Fruit fly (Drosophila melanogaster): Measurements from ENCODE around the gene spri.
A peak's percentile ranks its signal among the peaks of the same experiment; 100 is the strongest.

Gene spri

dm6 chrX:10620144-10621005 lies 35.2 kb upstream of the spri start, which contains the start of gene CG43347 (continued):
- TF ChIP-seq D (optimal IDR thresholded peaks at IDR 0.05) = no peak
- peak; percentile 47 for TF ChIP-seq D (GFP tag; optimal IDR thresholded peaks at IDR 0.05)
- TF ChIP-seq CG15269 (tag; optimal IDR thresholded peaks at IDR 0.05) = peak; percentile 80
- TF ChIP-seq nom (GFP tag; optimal IDR thresholded peaks at IDR 0.05) = peak; percentile 5
- no peak for TF ChIP-seq vnd (GFP tag; IDR thresholded peaks at IDR 0.05; ENCODE audit: partially characterized antibody)
- no peak for TF ChIP-seq Side (GFP tag; optimal IDR thresholded peaks at IDR 0.05)
- peak in 1 of 3 experiments; percentile 42 for TF ChIP-seq lola (GFP tag; optimal IDR thresholded peaks at IDR 0.05)
- TF ChIP-seq disco-r (GFP tag; optimal IDR thresholded peaks at IDR 0.05) = no peak
- no peak for TF ChIP-seq tna (GFP tag; IDR thresholded peaks at IDR 0.05; ENCODE audit: partially characterized antibody)
- TF ChIP-seq nau (GFP tag; optimal IDR thresholded peaks at IDR 0.05) = peak; percentile 62
- TF ChIP-seq crp (GFP tag; optimal IDR thresholded peaks at IDR 0.05) = no peak
- peak; percentile 63 for TF ChIP-seq crol (GFP tag; IDR thresholded peaks at IDR 0.05)
- no peak for TF ChIP-seq pum (GFP tag; optimal IDR thresholded peaks at IDR 0.05)
- TF ChIP-seq twi (tag; optimal IDR thresholded peaks at IDR 0.05) = peak; percentile 15
- TF ChIP-seq NC2β (GFP tag; optimal IDR thresholded peaks at IDR 0.05) = no peak
- TF ChIP-seq CG15601 (tag; optimal IDR thresholded peaks at IDR 0.05) = peak; percentile 61
- TF ChIP-seq ranshi (GFP tag; IDR thresholded peaks at IDR 0.05) = peak; percentile 28; the same call in 1 of the 2 replicates
- TF ChIP-seq p53 (GFP tag; optimal IDR thresholded peaks at IDR 0.05) = no peak
- no peak for TF ChIP-seq Sry-δ (GFP tag; optimal IDR thresholded peaks at IDR 0.05)
- peak; percentile 38; the same call in 2 of the 3 replicates for TF ChIP-seq croc (GFP tag; conservative IDR thresholded peaks at IDR 0.05)
- TF ChIP-seq ash1 (GFP tag; optimal IDR thresholded peaks at IDR 0.05) = no peak
- peak; percentile 60 for TF ChIP-seq Nf-YC (tag; optimal IDR thresholded peaks at IDR 0.05)
- TF ChIP-seq seq (GFP tag; IDR thresholded peaks at IDR 0.05) = peak; percentile 64
- TF ChIP-seq CG2889 (GFP tag; IDR thresholded peaks at IDR 0.05) = no peak
- TF ChIP-seq slou (GFP tag; optimal IDR thresholded peaks at IDR 0.05) = peak; percentile 47
- TF ChIP-seq her (GFP tag; optimal IDR thresholded peaks at IDR 0.05) = no peak
- no peak for TF ChIP-seq CG10565 (GFP tag; optimal IDR thresholded peaks at IDR 0.05)
- no peak for TF ChIP-seq tx (GFP tag; optimal IDR thresholded peaks at IDR 0.05)
- TF ChIP-seq B-H1 (GFP tag; IDR thresholded peaks at IDR 0.05) = no peak
- TF ChIP-seq CG12744 (GFP tag; optimal IDR thresholded peaks at IDR 0.05) = no peak
- peak; percentile 78 for TF ChIP-seq cwo (GFP tag; optimal IDR thresholded peaks at IDR 0.05)
- TF ChIP-seq Myb (GFP tag; optimal IDR thresholded peaks at IDR 0.05) = no peak
- peak; percentile 12 for TF ChIP-seq CG7786 (GFP tag; optimal IDR thresholded peaks at IDR 0.05)
- TF ChIP-seq so (GFP tag; IDR thresholded peaks at IDR 0.05) = 0 out of 3 replicates have a peak, but pooled peaks have one; percentile 54
- no peak for TF ChIP-seq CG12236 (GFP tag; optimal IDR thresholded peaks at IDR 0.05)
- TF ChIP-seq Med (GFP tag) = peak; percentile 82
- TF ChIP-seq CG6254 (GFP tag; optimal IDR thresholded peaks at IDR 0.05) = peak; percentile 13
- no peak for TF ChIP-seq yki (optimal IDR thresholded peaks at IDR 0.05)
- no peak for TF ChIP-seq Atf-2 (GFP tag; optimal IDR thresholded peaks at IDR 0.05)
- TF ChIP-seq CG1024 (GFP tag; IDR thresholded peaks at IDR 0.05) = no peak
- TF ChIP-seq Elba2 (GFP tag; optimal IDR thresholded peaks at IDR 0.05) = no peak
- peak; percentile 35 for TF ChIP-seq schlank (tag; optimal IDR thresholded peaks at IDR 0.05)
- TF ChIP-seq ab (GFP tag; optimal IDR thresholded peaks at IDR 0.05) = no peak
- no peak for TF ChIP-seq CG4730 (GFP tag; IDR thresholded peaks at IDR 0.05)
- TF ChIP-seq CG6813 (GFP tag; optimal IDR thresholded peaks at IDR 0.05) = peak; percentile 69
- TF ChIP-seq zen (tag; optimal IDR thresholded peaks at IDR 0.05) = no peak
- TF ChIP-seq prd (optimal IDR thresholded peaks at IDR 0.05) = no peak
- TF ChIP-seq prd (GFP tag; IDR thresholded peaks at IDR 0.05) = peak; percentile 63; the same call in 2 of the 3 replicates
- no peak for TF ChIP-seq CG16779 (GFP tag; IDR thresholded peaks at IDR 0.05)
- TF ChIP-seq bowl (GFP tag; IDR thresholded peaks at IDR 0.05) = no peak

Measured in whole organism, embryonic.